Fruit fly (Drosophila melanogaster) whole organism, adult: ENCODE measurements around the gene CG17751.

Experiments
- CG11617 ChIP-seq: fragments of 200-800 bp; sonication (Bioruptor generic); optimal IDR thresholded peaks from 2 replicates; lab custom pipeline; 2017; ENCODE audit warnings: mild to moderate bottlenecking, missing biosample characterization, missing genetic modification reagents, missing genetic modification characterization
- CG12768 ChIP-seq: fragments of 200-800 bp; sonication (Bioruptor generic); optimal IDR thresholded peaks from 2 replicates; lab custom pipeline; 2017; ENCODE audit warnings: missing biosample characterization, missing genetic modification characterization, mild to moderate bottlenecking, moderate library complexity, missing genetic modification reagents
- CG14711 ChIP-seq: fragments of 200-800 bp; sonication (Bioruptor generic); optimal IDR thresholded peaks from 2 replicates; lab custom pipeline; 2018; ENCODE audit warnings: missing biosample characterization, mild to moderate bottlenecking, missing genetic modification characterization, moderate library complexity
- CG1620 ChIP-seq: fragments of 200-800 bp; sonication (Bioruptor generic); optimal IDR thresholded peaks from 2 replicates; lab custom pipeline; 2016; ENCODE audit warnings: missing biosample characterization, missing genetic modification characterization
- CG33017 ChIP-seq: fragments of 200-800 bp; sonication (Bioruptor generic); optimal IDR thresholded peaks from 2 replicates; lab custom pipeline; 2018; ENCODE audit warnings: missing biosample characterization, mild to moderate bottlenecking, missing genetic modification characterization, moderate library complexity
- CG5204 ChIP-seq: fragments of 200-800 bp; sonication (Bioruptor generic); optimal IDR thresholded peaks from 2 replicates; lab custom pipeline; 2016; ENCODE audit warnings: missing biosample characterization, missing genetic modification characterization
- CG7045 ChIP-seq: fragments of 200-800 bp; sonication (Bioruptor generic); optimal IDR thresholded peaks from 2 replicates; lab custom pipeline; 2017; ENCODE audit warnings: missing biosample characterization, mild to moderate bottlenecking, missing genetic modification characterization
- CG7101 ChIP-seq: fragments of 200-800 bp; sonication (Bioruptor generic); optimal IDR thresholded peaks from 2 replicates; lab custom pipeline; 2018; ENCODE audit warnings: missing biosample characterization, mild to moderate bottlenecking, missing genetic modification characterization, moderate library complexity
- Clk ChIP-seq: fragments of 200-800 bp; sonication (Bioruptor generic); optimal IDR thresholded peaks from 2 replicates; lab custom pipeline; 2017; ENCODE audit warnings: missing biosample characterization, missing genetic modification characterization
- Crg-1 ChIP-seq: fragments of 200-800 bp; sonication (Bioruptor generic); optimal IDR thresholded peaks from 2 replicates; lab custom pipeline; 2016; ENCODE audit warnings: missing biosample characterization, missing genetic modification characterization
- Hr96 ChIP-seq: fragments of 200-800 bp; sonication (Bioruptor generic); optimal IDR thresholded peaks from 2 replicates; lab custom pipeline; 2016; ENCODE audit warnings: missing biosample characterization, missing genetic modification characterization
- Mnt ChIP-seq: fragments of 200-800 bp; sonication (Bioruptor generic); optimal IDR thresholded peaks from 2 replicates; lab custom pipeline; 2016; ENCODE audit warnings: missing biosample characterization, mild to moderate bottlenecking, missing genetic modification characterization
- bab1 ChIP-seq: fragments of 200-800 bp; sonication (Bioruptor generic); optimal IDR thresholded peaks from 3 replicates; lab custom pipeline; 2019; ENCODE audit warnings: missing biosample characterization, mild to moderate bottlenecking, missing genetic modification characterization, moderate library complexity
- cic ChIP-seq: fragments of 200-800 bp; sonication (Bioruptor generic); optimal IDR thresholded peaks from 2 replicates; lab custom pipeline; 2017; ENCODE audit warnings: missing biosample characterization, mild to moderate bottlenecking, missing genetic modification characterization, moderate library complexity
- cnc ChIP-seq, 2 experiments: fragments of >200 bp; optimal IDR thresholded peaks; 2 replicates each; lab custom pipeline; 2017
- kay ChIP-seq: fragments of 200-800 bp; sonication (Bioruptor generic); peaks from one replicate; lab custom pipeline; 2016; ENCODE audit warnings: missing biosample characterization, missing genetic modification characterization, borderline replicate concordance
- ovo ChIP-seq: fragments of 200-800 bp; sonication (Bioruptor generic); optimal IDR thresholded peaks from 2 replicates; lab custom pipeline; 2016; ENCODE audit warnings: missing biosample characterization, missing genetic modification characterization
- pad ChIP-seq: fragments of 200-800 bp; sonication (Bioruptor generic); optimal IDR thresholded peaks from 3 replicates; lab custom pipeline; 2017; ENCODE audit warnings: missing biosample characterization, missing genetic modification characterization, mild to moderate bottlenecking, moderate library complexity, missing genetic modification reagents
- tj ChIP-seq: fragments of 200-800 bp; sonication (Bioruptor generic); optimal IDR thresholded peaks from 3 replicates; lab custom pipeline; 2017; ENCODE audit warnings: missing biosample characterization, mild to moderate bottlenecking, missing genetic modification characterization, moderate library complexity
- toe ChIP-seq: fragments of 200-800 bp; sonication (Bioruptor generic); optimal IDR thresholded peaks from 2 replicates; lab custom pipeline; 2016; ENCODE audit warnings: missing biosample characterization, missing genetic modification characterization

CG17751 gene

DNA sequence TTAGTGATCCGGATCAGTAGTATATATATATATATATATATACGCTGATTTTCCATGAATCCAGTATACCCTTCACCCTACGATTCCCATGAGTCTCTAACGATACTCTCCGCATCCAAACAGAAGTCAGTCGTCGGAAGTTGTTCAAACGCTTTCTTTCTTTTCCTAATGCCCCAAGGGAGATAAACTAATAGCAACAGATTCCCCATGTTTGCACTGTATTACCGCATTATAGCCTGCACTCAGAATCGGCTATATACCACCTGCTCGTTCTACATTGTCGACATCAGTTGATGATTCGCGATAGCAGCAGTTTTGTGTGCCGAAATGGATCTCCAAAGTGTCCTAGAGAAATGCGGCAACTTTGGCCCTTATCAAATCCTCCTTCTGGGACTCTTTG is at the start of gene CG17751:
Gene CG17751, plus strand, starts transcription at position 301 of the 400 bp plus-strand sequence.
- TF ChIP-seq ovo (GFP tag; lab: Kevin White, UChicago) (no peak), CG5204 (GFP tag; lab: Kevin White, UChicago) (no peak), Mnt (no peak), bab1 (no peak), cnc (optimal IDR thresholded peaks at IDR 0.05; lab: Kevin White, UChicago) (no peak), CG11617 (GFP tag; lab: Kevin White, UChicago) (no peak), CG7101 (no peak), Clk (GFP tag; lab: Kevin White, UChicago) (no peak), CG7045 (GFP tag; lab: Kevin White, UChicago) (no peak), CG33017 (no peak), Crg-1 (GFP tag; lab: Kevin White, UChicago) (no peak), CG12768 (GFP tag; lab: Kevin White, UChicago) (no peak)

DNA sequence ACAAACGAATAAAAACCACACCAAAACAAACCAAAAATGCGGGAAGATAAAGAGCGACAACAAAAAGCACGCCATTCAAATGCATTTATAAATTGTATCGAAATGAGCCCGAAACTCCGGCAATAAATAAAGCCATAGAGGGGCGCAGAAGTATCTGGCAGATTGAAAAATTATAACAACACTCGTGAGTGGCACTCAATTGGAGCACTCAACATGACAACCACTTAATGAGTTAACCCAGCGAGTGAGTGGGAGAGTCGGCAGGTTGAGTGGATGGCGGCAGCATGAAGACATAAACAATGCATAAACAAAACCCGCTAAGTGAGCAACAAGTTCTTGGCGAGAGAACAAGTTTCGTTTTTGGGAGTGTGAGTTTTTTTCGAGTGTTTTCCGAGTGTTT is 38.3 kb upstream of the CG17751 start:
- TF ChIP-seq kay (GFP tag; lab: Kevin White, UChicago) (peak; percentile 31), Crg-1 (GFP tag; lab: Kevin White, UChicago) (no peak)

DNA sequence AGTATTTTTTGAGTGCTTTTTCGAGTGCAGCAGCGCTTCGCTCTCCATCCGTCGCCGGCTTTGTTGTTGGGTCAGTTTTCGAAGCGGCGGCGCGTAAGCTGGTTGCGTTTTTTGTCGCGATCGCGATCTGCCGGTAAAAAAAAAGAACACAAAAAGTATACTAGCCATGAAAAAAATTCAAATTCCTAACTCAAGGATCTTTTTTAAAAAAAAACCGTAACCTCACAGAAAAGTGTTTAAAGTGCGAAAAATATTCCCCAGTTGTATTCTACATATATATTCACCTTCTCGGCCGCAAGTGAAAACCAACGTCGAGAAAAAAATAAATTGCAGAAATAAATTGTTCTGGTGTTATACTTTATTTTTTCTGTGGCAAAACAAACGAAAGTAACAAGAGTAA is 37.9 kb upstream of the CG17751 start:
- no peak for TF ChIP-seq tj (GFP tag; lab: Kevin White, UChicago)
- TF ChIP-seq CG1620 (GFP tag; lab: Kevin White, UChicago): no peak
- TF ChIP-seq CG33017: no peak
- no peak for TF ChIP-seq CG7045 (GFP tag; lab: Kevin White, UChicago)
- TF ChIP-seq Mnt: no peak
- no peak for TF ChIP-seq cic (GFP tag; lab: Kevin White, UChicago)
- TF ChIP-seq CG11617 (GFP tag; lab: Kevin White, UChicago): no peak
- no peak for TF ChIP-seq CG14711 (tag; lab: Kevin White, UChicago)
- TF ChIP-seq CG12768 (GFP tag; lab: Kevin White, UChicago): no peak
- TF ChIP-seq Hr96: no peak
- TF ChIP-seq toe: no peak

DNA sequence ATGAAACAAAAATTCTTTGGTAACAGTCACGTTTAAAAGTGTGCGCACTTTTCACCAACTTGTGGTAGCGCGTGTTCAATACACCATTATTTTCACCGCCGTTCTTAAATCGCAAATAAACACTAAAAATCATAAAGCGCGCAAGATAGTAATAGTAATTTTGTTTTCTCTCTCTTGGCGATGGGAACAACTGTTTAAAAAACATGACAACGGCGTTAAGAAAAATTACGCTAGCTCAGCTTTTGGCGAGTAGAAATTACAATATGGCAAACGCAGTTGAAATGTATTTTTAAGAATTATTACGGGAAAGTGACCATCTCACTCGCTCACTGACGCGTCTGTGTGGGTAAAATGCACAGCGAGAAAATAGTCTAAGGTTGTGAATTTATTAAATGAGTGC is 37.4 kb upstream of the CG17751 start:
- no peak for TF ChIP-seq CG11617 (GFP tag; lab: Kevin White, UChicago)
- TF ChIP-seq tj (GFP tag; lab: Kevin White, UChicago): peak; percentile 68

DNA sequence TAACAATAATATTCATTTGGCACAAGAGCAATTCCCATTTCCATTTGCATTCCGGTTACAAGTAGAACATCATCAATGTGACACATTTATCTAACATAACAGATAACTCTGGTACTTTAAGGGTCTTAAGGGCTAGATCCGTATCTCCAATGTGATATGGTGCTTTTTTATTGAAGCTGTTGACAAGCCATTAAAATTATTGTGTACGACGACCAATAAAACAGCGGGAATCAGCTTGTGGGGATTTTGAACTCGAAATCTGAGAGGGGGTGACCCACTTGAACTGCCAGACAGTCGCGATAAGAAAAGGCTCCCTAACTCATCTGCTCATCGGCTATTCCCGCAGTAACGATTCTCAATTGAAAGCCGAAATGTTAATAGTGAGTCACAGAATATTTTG is 35.9 kb upstream of the CG17751 start:
- TF ChIP-seq bab1 (no peak), CG5204 (GFP tag; lab: Kevin White, UChicago) (peak; percentile 24), Hr96 (no peak), CG33017 (peak; percentile 34), ovo (GFP tag; lab: Kevin White, UChicago) (no peak), CG7101 (peak; percentile 18), CG12768 (GFP tag; lab: Kevin White, UChicago) (no peak)

DNA sequence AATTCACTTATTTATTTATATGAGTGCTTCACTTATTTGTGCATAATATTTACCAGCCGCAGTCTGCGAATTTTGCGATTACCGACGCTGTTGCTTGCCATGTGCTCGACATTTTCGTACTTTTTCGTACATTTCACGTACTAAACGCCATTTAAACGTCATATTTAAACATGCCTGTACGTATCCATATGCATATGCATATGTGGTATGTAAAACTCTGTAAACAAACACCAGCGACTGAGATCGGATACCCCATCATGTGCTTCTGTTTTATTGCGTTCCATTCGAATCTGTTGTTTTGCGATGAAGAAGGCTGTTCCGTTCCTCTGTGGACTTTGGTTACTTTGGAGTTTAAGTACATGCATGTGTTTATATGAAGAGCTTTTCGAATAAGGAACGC is 35.1 kb upstream of the CG17751 start:
- TF ChIP-seq Crg-1 (GFP tag; lab: Kevin White, UChicago) (no peak), tj (GFP tag; lab: Kevin White, UChicago) (peak; percentile 88)

DNA sequence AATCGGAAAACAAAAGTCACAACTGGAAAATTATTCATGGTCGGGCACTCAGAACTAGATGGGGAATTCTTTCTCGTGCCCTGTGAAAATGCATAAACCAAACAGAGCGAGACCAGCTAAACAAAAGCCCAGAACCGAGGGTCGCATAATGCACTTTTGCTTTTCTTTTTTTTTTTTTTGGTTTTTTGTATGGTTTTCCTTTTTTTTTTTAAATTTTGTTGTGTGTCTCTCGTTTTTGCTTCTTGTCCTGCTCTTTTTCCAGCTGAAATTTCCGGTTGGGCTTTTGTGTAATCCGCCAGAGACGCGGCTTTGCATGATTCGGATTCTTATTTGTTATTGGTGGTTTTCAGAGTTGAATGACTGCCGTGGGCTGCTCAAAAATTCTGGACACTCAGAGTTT is 25.2 kb upstream of the CG17751 start:
- no peak for TF ChIP-seq CG14711 (tag; lab: Kevin White, UChicago)
- no peak for TF ChIP-seq CG1620 (GFP tag; lab: Kevin White, UChicago)
- no peak for TF ChIP-seq Clk (GFP tag; lab: Kevin White, UChicago)
- TF ChIP-seq cic (GFP tag; lab: Kevin White, UChicago): no peak
- TF ChIP-seq CG7045 (GFP tag; lab: Kevin White, UChicago): no peak
- TF ChIP-seq Mnt: no peak
- TF ChIP-seq CG5204 (GFP tag; lab: Kevin White, UChicago): no peak

DNA sequence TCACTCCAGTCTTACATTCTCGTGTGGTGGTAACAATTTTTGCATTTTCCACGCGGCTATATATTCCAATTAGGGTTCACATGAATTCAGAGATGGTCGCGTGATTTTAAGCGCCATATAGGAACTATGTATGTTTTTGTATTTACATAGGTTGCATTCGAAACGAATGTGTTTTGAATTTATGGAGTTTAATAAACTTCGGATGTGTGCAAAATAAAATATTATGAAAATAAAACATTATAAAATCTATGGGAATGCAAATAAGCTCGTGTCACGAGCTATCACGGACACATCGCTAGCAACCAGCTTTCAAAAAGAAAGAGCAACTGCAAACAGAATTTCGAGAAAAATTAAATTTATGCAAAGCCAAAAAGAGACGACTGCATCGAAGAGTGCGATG is 23.7 kb upstream of the CG17751 start:
- TF ChIP-seq pad (GFP tag; lab: Kevin White, UChicago): no peak
- TF ChIP-seq toe: no peak
- TF ChIP-seq kay (GFP tag; lab: Kevin White, UChicago): peak; percentile 29

DNA sequence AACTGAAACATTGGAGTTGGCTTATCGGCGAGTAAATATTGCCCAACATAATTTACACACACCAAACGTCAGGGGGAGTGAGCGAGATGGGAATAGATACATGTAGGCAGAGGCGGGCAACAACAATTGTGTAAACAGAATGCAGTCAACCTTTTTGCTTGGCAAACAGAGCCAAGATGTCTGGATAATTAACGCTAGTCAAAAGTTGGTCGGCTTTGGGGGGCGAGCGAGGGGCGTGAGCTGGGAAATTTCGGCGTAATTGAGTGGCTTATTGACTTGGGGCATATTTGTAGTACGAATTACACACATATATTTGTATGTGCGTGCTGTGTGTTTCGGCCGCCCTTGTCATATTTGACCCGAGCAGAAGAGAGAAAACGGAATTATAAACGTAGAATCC is 22.2 kb upstream of the CG17751 start:
- TF ChIP-seq CG7101 (no peak), CG11617 (GFP tag; lab: Kevin White, UChicago) (no peak), CG7045 (GFP tag; lab: Kevin White, UChicago) (no peak), pad (GFP tag; lab: Kevin White, UChicago) (no peak), Clk (GFP tag; lab: Kevin White, UChicago) (no peak), CG1620 (GFP tag; lab: Kevin White, UChicago) (no peak), CG12768 (GFP tag; lab: Kevin White, UChicago) (no peak), CG14711 (tag; lab: Kevin White, UChicago) (no peak), Crg-1 (GFP tag; lab: Kevin White, UChicago) (no peak), cnc (optimal IDR thresholded peaks at IDR 0.05; lab: Kevin White, UChicago) (no peak), tj (GFP tag; lab: Kevin White, UChicago) (no peak), cic (GFP tag; lab: Kevin White, UChicago) (no peak), ovo (GFP tag; lab: Kevin White, UChicago) (no peak)
